Worm (Caenorhabditis elegans): ENCODE measurements around the gene mes-2.

mes-2 gene

DNA sequence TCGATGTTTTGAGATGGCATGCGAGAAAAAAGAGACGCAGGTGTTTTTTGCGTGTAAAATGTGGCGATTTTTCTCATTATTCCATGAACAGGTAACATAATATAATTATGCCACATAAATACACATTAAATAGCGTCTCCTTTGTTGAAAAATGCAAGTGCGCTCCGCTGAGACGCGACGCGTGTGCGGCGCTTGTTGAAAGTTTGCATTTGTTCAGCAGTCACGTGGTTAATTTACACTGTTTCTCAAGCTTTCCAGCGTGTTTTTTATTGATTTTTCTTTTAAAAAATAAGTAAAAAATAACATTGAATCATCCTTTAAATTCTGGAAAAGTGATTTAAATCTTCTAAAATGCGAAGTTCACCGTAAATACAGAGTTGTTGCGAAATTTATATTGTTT, 15.8 kb downstream of the mes-2 start (continued):
- TF ChIP-seq chd-7 (tag; optimal IDR thresholded peaks at IDR 0.05) (no peak), snpc-4 (GFP tag; optimal IDR thresholded peaks at IDR 0.05) (no peak), snpc-4 (tag; optimal IDR thresholded peaks at IDR 0.05) (peak; percentile 45 to 65 (median 51)), ztf-18 (tag; optimal IDR thresholded peaks at IDR 0.05) (peak; percentile 28), F37B4.10 (GFP tag; IDR thresholded peaks at IDR 0.05) (no peak), lin-35 (GFP tag; optimal IDR thresholded peaks at IDR 0.05) (peak in 1 of 3 experiments; percentile 87), F39B2.1 (GFP tag; IDR thresholded peaks at IDR 0.05) (no peak), hlh-26 (GFP tag; conservative IDR thresholded peaks at IDR 0.05) (no peak), T07F8.4 (tag; optimal IDR thresholded peaks at IDR 0.05) (no peak), ztf-3 (GFP tag; optimal IDR thresholded peaks at IDR 0.05) (no peak), attf-6 (GFP tag; IDR thresholded peaks at IDR 0.05) (no peak), Y56A3A.18 (GFP tag; IDR thresholded peaks at IDR 0.05) (no peak), snpc-1.1 (tag; optimal IDR thresholded peaks at IDR 0.05; ENCODE audit: insufficient read depth) (no peak), ceh-100 (GFP tag; IDR thresholded peaks at IDR 0.05) (no peak), F57A8.1 (GFP tag; optimal IDR thresholded peaks at IDR 0.05) (no peak), B0019.2 (GFP tag; conservative IDR thresholded peaks at IDR 0.05) (no peak), rpc-1 (optimal IDR thresholded peaks at IDR 0.05) (no peak), rpc-1 (tag; optimal IDR thresholded peaks at IDR 0.05) (no peak), repo-1 (tag; optimal IDR thresholded peaks at IDR 0.05) (no peak), nhr-80 (tag; optimal IDR thresholded peaks at IDR 0.05) (peak; percentile 49), tlf-1 (GFP tag; optimal IDR thresholded peaks at IDR 0.05) (peak; percentile 34), ztf-25 (GFP tag; IDR thresholded peaks at IDR 0.05) (no peak), lin-40 (tag; optimal IDR thresholded peaks at IDR 0.05) (peak; percentile 65), ztf-6 (GFP tag; IDR thresholded peaks at IDR 0.05) (no peak), mes-4 (tag; optimal IDR thresholded peaks at IDR 0.05) (no peak), mxl-1 (tag; optimal IDR thresholded peaks at IDR 0.05) (no peak), nfyb-1 (GFP tag; IDR thresholded peaks at IDR 0.05) (no peak), sdz-38 (tag; optimal IDR thresholded peaks at IDR 0.05) (no peak), lin-26 (GFP tag; IDR thresholded peaks at IDR 0.05) (no peak), nfya-1 (tag; optimal IDR thresholded peaks at IDR 0.05; ENCODE audit: borderline replicate concordance, insufficient read depth) (no peak), Y79H2A.3 (GFP tag; conservative IDR thresholded peaks at IDR 0.05) (no peak), hmg-1.2 (GFP tag; IDR thresholded peaks at IDR 0.05) (peak; percentile 54), ets-4 (GFP tag; optimal IDR thresholded peaks at IDR 0.05) (no peak), ceh-91 (GFP tag; IDR thresholded peaks at IDR 0.05) (no peak), lsl-1 (GFP tag; optimal IDR thresholded peaks at IDR 0.05) (no peak), ccch-3 (GFP tag; optimal IDR thresholded peaks at IDR 0.05) (no peak), nhr-120 (GFP tag; IDR thresholded peaks at IDR 0.05) (no peak), unc-62 (GFP tag; optimal IDR thresholded peaks at IDR 0.05) (no peak), zfh-2 (GFP tag; conservative IDR thresholded peaks at IDR 0.05) (no peak), madf-8 (GFP tag; conservative IDR thresholded peaks at IDR 0.05) (no peak), F23B12.7 (tag; optimal IDR thresholded peaks at IDR 0.05; ENCODE audit: insufficient read depth) (peak; percentile 56), Y53G8AR.9 (GFP tag; conservative IDR thresholded peaks at IDR 0.05) (no peak), madf-3 (GFP tag; IDR thresholded peaks at IDR 0.05) (peak; percentile 98), mcd-1 (GFP tag; IDR thresholded peaks at IDR 0.05) (peak; percentile 95), snpc-1.3 (tag; optimal IDR thresholded peaks at IDR 0.05; ENCODE audit: insufficient read depth) (no peak), B0035.1 (tag; optimal IDR thresholded peaks at IDR 0.05) (no peak), snpc-3.4 (tag; optimal IDR thresholded peaks at IDR 0.05) (peak; percentile 15), lag-1 (GFP tag; IDR thresholded peaks at IDR 0.05) (no peak), tbx-9 (tag; optimal IDR thresholded peaks at IDR 0.05; ENCODE audit: borderline replicate concordance) (no peak)
